Comparison of ENCODE assay signal across 2 worm cellular contexts in genomic region chrII:10941918-10942317, ce11.
TF ChIP-seq lines count a peak whose summit lies in the region.

Gene R03D7.15, plus strand, starts transcription at chrII:10942216.

TF ChIP-seq in whole organism, L4 larva, 104 proteins besides CTCF, POLR2A, EP300 and RAD21:
- 0 out of 2 replicates have a peak, but pooled peaks have one; percentile 51 for TF ChIP-seq egl-43 (GFP tag; IDR thresholded peaks at IDR 0.05; lab: Robert Waterston, UW)
- peak; percentile 83 for TF ChIP-seq set-16 (GFP tag; IDR thresholded peaks at IDR 0.05; lab: Robert Waterston, UW)

TF ChIP-seq in whole organism, young adult, 124 proteins besides CTCF, POLR2A, EP300 and RAD21:
- peak; percentile 60 for TF ChIP-seq madf-8 (GFP tag; conservative IDR thresholded peaks at IDR 0.05; lab: Robert Waterston, UW)
- TF ChIP-seq F33H1.4 (GFP tag; IDR thresholded peaks at IDR 0.05; lab: Robert Waterston, UW): peak; percentile 31; the same call in 1 of the 2 replicates
- peak; percentile 77 for TF ChIP-seq madf-6 (GFP tag; IDR thresholded peaks at IDR 0.05; lab: Robert Waterston, UW)
- peak; percentile 90 for TF ChIP-seq hsf-1 (GFP tag; IDR thresholded peaks at IDR 0.05; lab: Robert Waterston, UW)
- TF ChIP-seq egrh-3 (GFP tag; IDR thresholded peaks at IDR 0.05; lab: Robert Waterston, UW): peak; percentile 80; the same call in 1 of the 2 replicates
